Worm (Caenorhabditis elegans) whole organism, late embryonic: ENCODE data around the gene F54D8.10.

Experiments used
- C08G9.2 ChIP-seq: sonication (generic microtip); optimal IDR thresholded peaks from 2 replicates; lab custom pipeline; 2016; ENCODE audit warnings: mild to moderate bottlenecking, missing genetic modification characterization, moderate library complexity, missing compliant biosample characterization
- F13H6.1 ChIP-seq: sonication (generic microtip); optimal IDR thresholded peaks from 2 replicates; lab custom pipeline; 2016; ENCODE audit warnings: missing genetic modification characterization, missing compliant biosample characterization
- K02D7.2 ChIP-seq: sonication (generic microtip); optimal IDR thresholded peaks from 2 replicates; lab custom pipeline; 2017; ENCODE audit warnings: mild to moderate bottlenecking, missing genetic modification characterization, missing compliant biosample characterization
- K09A11.1 ChIP-seq: sonication (generic microtip); optimal IDR thresholded peaks from 2 replicates; lab custom pipeline; 2017; ENCODE audit warnings: antibody characterized with exemption, mild to moderate bottlenecking, missing genetic modification characterization, missing compliant biosample characterization; ENCODE audit not compliant: insufficient read depth
- ama-1 ChIP-seq: fragments of 150-350 bp; optimal IDR thresholded peaks from 2 replicates; lab custom pipeline; 2014
- ceh-14 ChIP-seq: sonication (generic microtip); optimal IDR thresholded peaks from 2 replicates; lab custom pipeline; 2016; ENCODE audit warnings: missing genotype, missing genetic modification characterization, missing compliant biosample characterization
- ceh-18 ChIP-seq: sonication (generic microtip); optimal IDR thresholded peaks from 2 replicates; lab custom pipeline; 2016; ENCODE audit warnings: missing genetic modification characterization, missing compliant biosample characterization
- ceh-19 ChIP-seq: fragments of 200-800 bp; sonication (Bioruptor generic); optimal IDR thresholded peaks from 2 replicates; lab custom pipeline; 2018; ENCODE audit warnings: mild to moderate bottlenecking, missing genetic modification characterization, missing compliant biosample characterization
- ceh-2 ChIP-seq: sonication (generic microtip); optimal IDR thresholded peaks from 2 replicates; lab custom pipeline; 2016; ENCODE audit warnings: missing genotype, missing genetic modification characterization, missing compliant biosample characterization
- ceh-22 ChIP-seq: sonication (generic microtip); optimal IDR thresholded peaks from 2 replicates; lab custom pipeline; 2017; ENCODE audit warnings: missing biosample characterization, missing genetic modification characterization
- ceh-24 ChIP-seq: sonication (generic microtip); optimal IDR thresholded peaks from 2 replicates; lab custom pipeline; 2016; ENCODE audit warnings: mild to moderate bottlenecking, missing genetic modification characterization, missing compliant biosample characterization
- ceh-30 ChIP-seq: fragments of 150-350 bp; optimal IDR thresholded peaks from 2 replicates; lab custom pipeline; 2014; ENCODE audit warnings: missing biosample characterization, missing genetic modification characterization
- ceh-31 ChIP-seq: sonication (generic microtip); optimal IDR thresholded peaks from 2 replicates; lab custom pipeline; 2016; ENCODE audit warnings: missing genetic modification characterization, missing compliant biosample characterization
- ceh-34 ChIP-seq: sonication (generic microtip); optimal IDR thresholded peaks from 2 replicates; lab custom pipeline; 2016; ENCODE audit warnings: mild to moderate bottlenecking, missing genetic modification characterization, missing compliant biosample characterization
- ceh-6 ChIP-seq: fragments of 200-800 bp; sonication (Bioruptor generic); optimal IDR thresholded peaks from 2 replicates; lab custom pipeline; 2018; ENCODE audit warnings: mild to moderate bottlenecking, missing genetic modification characterization, missing compliant biosample characterization
- che-1 ChIP-seq: sonication (generic microtip); optimal IDR thresholded peaks from 2 replicates; lab custom pipeline; 2016; ENCODE audit warnings: mild to moderate bottlenecking, missing genetic modification characterization, missing compliant biosample characterization
- elt-2 ChIP-seq: sonication (generic microtip); optimal IDR thresholded peaks from 2 replicates; lab custom pipeline; 2016; ENCODE audit warnings: missing genetic modification reagents, missing genetic modification characterization, missing compliant biosample characterization
- elt-4 ChIP-seq: sonication (generic microtip); optimal IDR thresholded peaks from 2 replicates; lab custom pipeline; 2016; ENCODE audit warnings: missing genetic modification characterization, missing compliant biosample characterization
- ets-4 ChIP-seq: sonication (generic microtip); optimal IDR thresholded peaks from 2 replicates; lab custom pipeline; 2016; ENCODE audit warnings: missing genetic modification characterization, missing compliant biosample characterization
- fax-1 ChIP-seq: sonication (generic microtip); optimal IDR thresholded peaks from 2 replicates; lab custom pipeline; 2016; ENCODE audit warnings: missing genotype, missing genetic modification characterization, missing compliant biosample characterization
- hlh-15 ChIP-seq: sonication (generic microtip); optimal IDR thresholded peaks from 2 replicates; lab custom pipeline; 2016; ENCODE audit warnings: missing genetic modification characterization, missing compliant biosample characterization
- hlh-30 ChIP-seq: sonication (generic microtip); optimal IDR thresholded peaks from 2 replicates; lab custom pipeline; 2017; ENCODE audit warnings: antibody characterized with exemption, missing genetic modification characterization, missing compliant biosample characterization; ENCODE audit not compliant: insufficient read depth
- lim-6 ChIP-seq: sonication (generic microtip); optimal IDR thresholded peaks from 2 replicates; lab custom pipeline; 2016; ENCODE audit warnings: missing genetic modification characterization, missing compliant biosample characterization
- madf-2 ChIP-seq: sonication (generic microtip); optimal IDR thresholded peaks from 2 replicates; lab custom pipeline; 2017; ENCODE audit warnings: missing genetic modification characterization, missing compliant biosample characterization
- mec-3 ChIP-seq: sonication (generic microtip); optimal IDR thresholded peaks from 2 replicates; lab custom pipeline; 2016; ENCODE audit warnings: borderline replicate concordance, missing genetic modification characterization, missing compliant biosample characterization
- nfya-1 ChIP-seq: sonication (generic microtip); optimal IDR thresholded peaks from 2 replicates; lab custom pipeline; 2017; ENCODE audit warnings: missing genetic modification characterization, mild to moderate bottlenecking, missing compliant biosample characterization, antibody characterized with exemption, moderate library complexity
- nhr-11 ChIP-seq: fragments of 150-350 bp; optimal IDR thresholded peaks from 2 replicates; lab custom pipeline; 2014; ENCODE audit warnings: missing biosample characterization, missing genetic modification characterization
- npax-4 ChIP-seq: sonication (generic microtip); optimal IDR thresholded peaks from 2 replicates; lab custom pipeline; 2016; ENCODE audit warnings: missing genetic modification characterization, missing compliant biosample characterization
- odd-2 ChIP-seq: sonication (generic microtip); optimal IDR thresholded peaks from 2 replicates; lab custom pipeline; 2017; ENCODE audit warnings: antibody characterized with exemption, mild to moderate bottlenecking, missing genetic modification characterization, missing compliant biosample characterization
- pag-3 ChIP-seq: sonication (generic microtip); optimal IDR thresholded peaks from 2 replicates; lab custom pipeline; 2016; ENCODE audit warnings: missing compliant biosample characterization, missing genetic modification characterization, borderline replicate concordance
- pax-1 ChIP-seq: fragments of 150-350 bp; optimal IDR thresholded peaks from 2 replicates; lab custom pipeline; 2014; ENCODE audit warnings: missing biosample characterization, missing genetic modification characterization
- pha-4 ChIP-seq: fragments of 150-350 bp; optimal IDR thresholded peaks from 2 replicates; lab custom pipeline; 2018; ENCODE audit warnings: missing biosample characterization, missing genetic modification reagents, missing genetic modification characterization
- pqm-1 ChIP-seq: sonication (generic microtip); optimal IDR thresholded peaks from 2 replicates; lab custom pipeline; 2016; ENCODE audit warnings: missing genetic modification characterization, missing compliant biosample characterization
- ref-2 ChIP-seq: sonication (generic microtip); optimal IDR thresholded peaks from 2 replicates; lab custom pipeline; 2016; ENCODE audit warnings: missing genetic modification characterization, missing compliant biosample characterization
- sdc-2 ChIP-seq: sonication (generic microtip); optimal IDR thresholded peaks from 2 replicates; lab custom pipeline; 2016; ENCODE audit warnings: missing genotype, missing genetic modification characterization, missing compliant biosample characterization
- sox-2 ChIP-seq: fragments of 200-800 bp; sonication (Bioruptor generic); IDR thresholded peaks from 2 replicates; pipeline ENCODE4 v1.3.6; 2022; ENCODE audit warnings: missing genetic modification reagents, missing genetic modification characterization, missing compliant biosample characterization
- sox-4 ChIP-seq: sonication (generic microtip); optimal IDR thresholded peaks from 2 replicates; lab custom pipeline; 2017; ENCODE audit warnings: mild to moderate bottlenecking, missing genetic modification characterization, inconsistent platforms, missing compliant biosample characterization
- syd-9 ChIP-seq: sonication (generic microtip); optimal IDR thresholded peaks from 2 replicates; lab custom pipeline; 2016; ENCODE audit warnings: mild to moderate bottlenecking, missing genetic modification characterization, moderate library complexity, missing compliant biosample characterization
- unc-42 ChIP-seq: sonication (generic microtip); optimal IDR thresholded peaks from 2 replicates; lab custom pipeline; 2016; ENCODE audit warnings: missing genotype, missing genetic modification characterization, missing compliant biosample characterization
- unc-55 ChIP-seq: sonication (generic microtip); optimal IDR thresholded peaks from 2 replicates; lab custom pipeline; 2017; ENCODE audit warnings: missing biosample characterization, missing genetic modification reagents, missing genetic modification characterization
- unc-86 ChIP-seq: sonication (generic microtip); optimal IDR thresholded peaks from 2 replicates; lab custom pipeline; 2016; ENCODE audit warnings: missing genetic modification characterization, missing compliant biosample characterization
- zip-5 ChIP-seq: sonication (generic microtip); optimal IDR thresholded peaks from 2 replicates; lab custom pipeline; 2016; ENCODE audit warnings: missing genetic modification characterization, missing compliant biosample characterization

F54D8.10 gene

ce11 chrIII:5094506-5094905 lies at the start of gene F54D8.10:
TSS of gene F54D8.10 (plus strand) at chrIII:5094806.
- TF ChIP-seq syd-9 (tag; lab: Kevin White, UChicago) (no peak), ceh-18 (tag; lab: Kevin White, UChicago) (no peak), K02D7.2 (no peak), ceh-6 (GFP tag; lab: Kevin White, UChicago) (no peak), sox-2 (GFP tag; lab: Robert Waterston, UW) (no peak), lim-6 (no peak), hlh-30 (tag; lab: Kevin White, UChicago) (no peak), pha-4 (no peak), madf-2 (tag; lab: Kevin White, UChicago) (no peak)

DNA sequence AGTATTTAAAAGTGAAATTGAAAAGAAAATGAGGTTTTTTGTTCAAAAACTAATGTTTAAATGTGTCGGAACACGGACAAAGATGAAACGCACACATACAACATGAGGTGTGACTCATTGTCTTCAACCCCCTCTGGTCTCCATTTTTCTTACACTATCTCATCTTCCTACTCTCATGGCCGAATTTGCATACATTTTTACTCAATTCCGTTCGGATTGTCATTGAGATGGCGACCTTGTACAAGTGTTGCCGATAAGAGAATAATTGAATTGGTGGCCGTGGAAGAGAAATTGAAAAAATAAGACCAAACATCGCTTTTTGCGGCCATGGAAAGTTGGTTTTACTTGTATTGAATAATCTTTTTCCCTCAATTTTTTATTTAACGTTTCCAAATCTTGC lies 47.4 kb upstream of the F54D8.10 start, which contains the start of gene txbp-3:
Gene txbp-3 (minus strand): TSS at position 285 of the 400 bp plus-strand sequence.
- TF ChIP-seq fax-1 (tag; lab: Kevin White, UChicago) (no peak), ceh-24 (tag; lab: Kevin White, UChicago) (no peak), ceh-22 (no peak), K02D7.2 (no peak), mec-3 (tag; lab: Kevin White, UChicago) (no peak), hlh-30 (tag; lab: Kevin White, UChicago) (peak; percentile 45), ceh-2 (tag; lab: Kevin White, UChicago) (no peak), syd-9 (tag; lab: Kevin White, UChicago) (no peak), madf-2 (tag; lab: Kevin White, UChicago) (no peak), elt-2 (tag; lab: Kevin White, UChicago) (peak; percentile 58), ref-2 (no peak), pag-3 (no peak), F13H6.1 (tag; lab: Kevin White, UChicago) (no peak), zip-5 (tag; lab: Kevin White, UChicago) (no peak), ceh-19 (GFP tag; lab: Kevin White, UChicago) (no peak), pax-1 (no peak), ceh-30 (tag; lab: Kevin White, UChicago) (no peak), nfya-1 (peak; percentile 30), ets-4 (tag; lab: Kevin White, UChicago) (peak; percentile 71), hlh-15 (no peak), pqm-1 (tag; lab: Kevin White, UChicago) (no peak), ceh-34 (tag; lab: Kevin White, UChicago) (no peak), sox-2 (GFP tag; lab: Robert Waterston, UW) (0 out of 2 replicates have a peak, but pooled peaks have one; percentile 18), unc-55 (no peak), lim-6 (no peak), pha-4 (no peak), ama-1 (no peak), npax-4 (tag; lab: Kevin White, UChicago) (no peak), C08G9.2 (tag; lab: Kevin White, UChicago) (no peak), ceh-14 (tag; lab: Kevin White, UChicago) (no peak), unc-42 (peak; percentile 85), unc-86 (tag; lab: Kevin White, UChicago) (no peak), ceh-31 (tag; lab: Kevin White, UChicago) (peak; percentile 58), che-1 (no peak), sdc-2 (tag; lab: Kevin White, UChicago) (no peak)

- TF ChIP-seq C08G9.2 (tag; lab: Kevin White, UChicago) (no peak), madf-2 (tag; lab: Kevin White, UChicago) (no peak), K09A11.1 (tag; lab: Kevin White, UChicago) (no peak), syd-9 (tag; lab: Kevin White, UChicago) (no peak), nhr-11 (tag; lab: Kevin White, UChicago) (no peak), odd-2 (no peak), sox-4 (tag; lab: Kevin White, UChicago) (no peak), ceh-19 (GFP tag; lab: Kevin White, UChicago) (no peak), ceh-14 (tag; lab: Kevin White, UChicago) (no peak), pha-4 (no peak), ceh-24 (tag; lab: Kevin White, UChicago) (no peak), elt-4 (tag; lab: Kevin White, UChicago) (no peak)
Observed at ce11 chrIII:5047740-5048139, 46.9 kb upstream of the F54D8.10 start, which contains the start of gene C45G9.5. TSS of gene C45G9.5 (plus strand) at chrIII:5048117.
